Worm (Caenorhabditis elegans): ENCODE measurements around the gene cpr-1.

Gene cpr-1

ce11 chrV:11934848-11935247 is 40.5 kb upstream of the cpr-1 start, which contains the start of gene F58H1.8:
TSS of gene F58H1.8 (plus strand) at chrV:11935148.
- TF ChIP-seq ztf-11 (tag; optimal IDR thresholded peaks at IDR 0.05), result no peak
- no peak for TF ChIP-seq fos-1 (tag; optimal IDR thresholded peaks at IDR 0.05)
- TF ChIP-seq mdl-1 (tag; optimal IDR thresholded peaks at IDR 0.05), result no peak
- TF ChIP-seq nhr-12 (tag; optimal IDR thresholded peaks at IDR 0.05), result no peak
- no peak for TF ChIP-seq ZK546.5 (tag; optimal IDR thresholded peaks at IDR 0.05)
- TF ChIP-seq nhr-237 (tag; optimal IDR thresholded peaks at IDR 0.05), result no peak
- TF ChIP-seq dmd-4 (tag; optimal IDR thresholded peaks at IDR 0.05), result no peak
- no peak for TF ChIP-seq nhr-10 (tag; optimal IDR thresholded peaks at IDR 0.05)
- no peak for TF ChIP-seq unc-39 (tag; optimal IDR thresholded peaks at IDR 0.05)
- TF ChIP-seq nhr-6 (tag; optimal IDR thresholded peaks at IDR 0.05), result no peak
- TF ChIP-seq egl-27 (tag; optimal IDR thresholded peaks at IDR 0.05), result no peak
- TF ChIP-seq lin-13 (GFP tag; optimal IDR thresholded peaks at IDR 0.05), result no peak
- TF ChIP-seq ceh-16 (tag; optimal IDR thresholded peaks at IDR 0.05), result no peak
- no peak for TF ChIP-seq nhr-23 (tag; optimal IDR thresholded peaks at IDR 0.05)
- no peak for TF ChIP-seq skn-1 (tag; optimal IDR thresholded peaks at IDR 0.05)
- no peak for TF ChIP-seq lin-39 (tag; optimal IDR thresholded peaks at IDR 0.05)
- no peak for TF ChIP-seq mab-5 (tag; optimal IDR thresholded peaks at IDR 0.05)
- no peak for TF ChIP-seq ztf-1 (GFP tag; conservative IDR thresholded peaks at IDR 0.05)

- TF ChIP-seq unc-55 (GFP tag; optimal IDR thresholded peaks at IDR 0.05) (no peak), lin-13 (GFP tag; optimal IDR thresholded peaks at IDR 0.05) (no peak), ceh-16 (tag; optimal IDR thresholded peaks at IDR 0.05) (no peak), unc-62 (GFP tag; optimal IDR thresholded peaks at IDR 0.05) (no peak), ZK546.5 (tag; optimal IDR thresholded peaks at IDR 0.05) (no peak), Y55F3AM.14 (GFP tag; optimal IDR thresholded peaks at IDR 0.05) (no peak), dmd-4 (tag; optimal IDR thresholded peaks at IDR 0.05) (no peak)
Measured at ce11 chrV:11937710-11938109, 37.6 kb upstream of the cpr-1 start, which contains the start of gene gpla-1. TSS of gene gpla-1 (minus strand) at chrV:11937810.

- TF ChIP-seq dmd-4 (tag; optimal IDR thresholded peaks at IDR 0.05) (no peak), R02D3.7 (tag; optimal IDR thresholded peaks at IDR 0.05) (no peak), nhr-129 (tag; optimal IDR thresholded peaks at IDR 0.05) (no peak), nhr-12 (tag; optimal IDR thresholded peaks at IDR 0.05) (no peak)
Measured at ce11 chrV:11940329-11940728, 35.0 kb upstream of the cpr-1 start.

- TF ChIP-seq crh-2 (tag; optimal IDR thresholded peaks at IDR 0.05) (peak; percentile 61), fos-1 (tag; optimal IDR thresholded peaks at IDR 0.05) (peak; percentile 80), sma-9 (GFP tag; optimal IDR thresholded peaks at IDR 0.05) (peak; percentile 57), sma-9 (tag; optimal IDR thresholded peaks at IDR 0.05) (no peak), gmeb-1 (tag; optimal IDR thresholded peaks at IDR 0.05) (peak; percentile 51), mbf-1 (tag; optimal IDR thresholded peaks at IDR 0.05) (no peak), sma-3 (GFP tag; optimal IDR thresholded peaks at IDR 0.05) (no peak), snpc-4 (tag; optimal IDR thresholded peaks at IDR 0.05) (no peak), skn-1 (tag; optimal IDR thresholded peaks at IDR 0.05) (peak; percentile 51), peb-1 (tag; optimal IDR thresholded peaks at IDR 0.05) (no peak), F13H6.1 (tag; optimal IDR thresholded peaks at IDR 0.05) (peak; percentile 70), nhr-12 (tag; optimal IDR thresholded peaks at IDR 0.05) (no peak)
Measured at ce11 chrV:11941664-11942063, 33.7 kb upstream of the cpr-1 start.

ce11 chrV:11942325-11942724 is 33.0 kb upstream of the cpr-1 start, which contains the start of gene F58H1.6:
TSS of gene F58H1.6 (plus strand) at chrV:11942625.
- TF ChIP-seq elt-1 (tag; optimal IDR thresholded peaks at IDR 0.05) (no peak), sma-3 (GFP tag; optimal IDR thresholded peaks at IDR 0.05) (no peak), peb-1 (tag; optimal IDR thresholded peaks at IDR 0.05) (no peak), nhr-21 (tag; optimal IDR thresholded peaks at IDR 0.05) (no peak), dmd-4 (tag; optimal IDR thresholded peaks at IDR 0.05) (no peak), ceh-82 (tag; optimal IDR thresholded peaks at IDR 0.05) (no peak), sem-4 (tag; optimal IDR thresholded peaks at IDR 0.05) (no peak), snpc-4 (tag; optimal IDR thresholded peaks at IDR 0.05) (no peak), ztf-1 (GFP tag; conservative IDR thresholded peaks at IDR 0.05) (no peak), unc-62 (GFP tag; optimal IDR thresholded peaks at IDR 0.05) (no peak), lsy-2 (tag; optimal IDR thresholded peaks at IDR 0.05) (no peak), C34F6.9 (tag; optimal IDR thresholded peaks at IDR 0.05) (no peak), elt-3 (tag; optimal IDR thresholded peaks at IDR 0.05) (no peak), nhr-10 (tag; optimal IDR thresholded peaks at IDR 0.05) (no peak), Y55F3AM.14 (GFP tag; optimal IDR thresholded peaks at IDR 0.05) (no peak), mab-5 (tag; optimal IDR thresholded peaks at IDR 0.05) (no peak), ZK546.5 (tag; optimal IDR thresholded peaks at IDR 0.05) (no peak), ztf-11 (tag; optimal IDR thresholded peaks at IDR 0.05) (no peak)
